Worm (Caenorhabditis elegans) whole organism, late embryonic: ENCODE measurements around the gene Y37E11AM.4.

Experiments used
- ceh-2 ChIP-seq: sonication (generic microtip); optimal IDR thresholded peaks from 2 replicates; lab custom pipeline; 2016; ENCODE audit warnings: missing genotype, missing genetic modification characterization, missing compliant biosample characterization
- hlh-8 ChIP-seq: sonication (generic microtip); optimal IDR thresholded peaks from 2 replicates; lab custom pipeline; 2016; ENCODE audit warnings: missing genotype, missing genetic modification characterization, missing compliant biosample characterization
- sox-4 ChIP-seq: sonication (generic microtip); optimal IDR thresholded peaks from 2 replicates; lab custom pipeline; 2017; ENCODE audit warnings: mild to moderate bottlenecking, missing genetic modification characterization, inconsistent platforms, missing compliant biosample characterization
- tbx-7 ChIP-seq: sonication (generic microtip); optimal IDR thresholded peaks from 2 replicates; lab custom pipeline; 2016; ENCODE audit warnings: missing genotype, missing genetic modification characterization, missing compliant biosample characterization

DNA sequence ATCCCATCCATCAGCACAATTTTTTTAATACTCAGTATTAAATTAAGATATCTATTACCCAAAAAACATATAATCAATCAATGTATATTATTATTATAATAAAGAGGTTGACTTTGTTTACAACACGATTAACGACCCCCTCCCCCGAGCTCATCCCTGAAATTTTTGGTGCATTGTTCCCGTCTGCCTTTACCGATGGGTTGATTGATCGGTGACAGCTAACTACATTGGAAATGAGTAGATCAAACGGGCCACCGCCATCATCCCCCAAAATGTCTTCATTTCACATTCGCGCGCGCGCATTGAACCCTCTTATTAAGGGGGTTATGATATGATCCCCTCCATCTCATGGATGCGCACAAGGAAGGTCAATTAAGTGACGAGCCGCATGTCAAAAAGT, 37.2 kb upstream of the Y37E11AM.4 start:
- TF ChIP-seq sox-4 (tag; lab: Kevin White, UChicago) = no peak
- TF ChIP-seq ceh-2 (tag; lab: Kevin White, UChicago) = no peak
- no peak for TF ChIP-seq tbx-7 (tag; lab: Kevin White, UChicago)
- no peak for TF ChIP-seq hlh-8 (tag; lab: Kevin White, UChicago)
